Fruit fly (Drosophila melanogaster): ENCODE results near the gene pira.
A peak's percentile ranks its signal among the peaks of the same experiment; 100 is the strongest.

Gene pira

dm6 chrX:12750928-12751631 is 12.3 kb downstream of the pira start (continued):
- peak; percentile 61 for TF ChIP-seq CG13287 (GFP tag; IDR thresholded peaks at IDR 0.05; ENCODE audit: partially characterized antibody)
- TF ChIP-seq dpn (GFP tag; optimal IDR thresholded peaks at IDR 0.05) = peak; percentile 100
- TF ChIP-seq CG18476 (GFP tag; optimal IDR thresholded peaks at IDR 0.05) = peak; percentile 99
- TF ChIP-seq Gsc (GFP tag; IDR thresholded peaks at IDR 0.05) = peak; percentile 98
- peak; percentile 100 for TF ChIP-seq Mrtf (GFP tag; IDR thresholded peaks at IDR 0.05)
- TF ChIP-seq CG2889 (GFP tag; IDR thresholded peaks at IDR 0.05) = peak; percentile 100
- TF ChIP-seq BEAF-32 (GFP tag; optimal IDR thresholded peaks at IDR 0.05) = peak; percentile 52
- peak; percentile 99 for TF ChIP-seq Oaz (GFP tag; IDR thresholded peaks at IDR 0.05)
- no peak for TF ChIP-seq pita (GFP tag; optimal IDR thresholded peaks at IDR 0.05)
- TF ChIP-seq slou (GFP tag; optimal IDR thresholded peaks at IDR 0.05) = peak; percentile 100
- peak; percentile 100 for TF ChIP-seq dm (GFP tag; optimal IDR thresholded peaks at IDR 0.05)
- peak; percentile 100 for TF ChIP-seq pho (GFP tag; optimal IDR thresholded peaks at IDR 0.05)
- peak; percentile 95 for TF ChIP-seq CG5180 (GFP tag; optimal IDR thresholded peaks at IDR 0.05)
- peak; percentile 50 for TF ChIP-seq zf30C (GFP tag; optimal IDR thresholded peaks at IDR 0.05)
- peak; percentile 99 for TF ChIP-seq CG6272 (GFP tag; IDR thresholded peaks at IDR 0.05)
- peak; percentile 99 for TF ChIP-seq CG12236 (GFP tag; optimal IDR thresholded peaks at IDR 0.05)
- TF ChIP-seq ci (GFP tag; IDR thresholded peaks at IDR 0.05) = peak; percentile 98
- TF ChIP-seq row (GFP tag; IDR thresholded peaks at IDR 0.05) = peak; percentile 99
- TF ChIP-seq CG14965 (GFP tag; optimal IDR thresholded peaks at IDR 0.05; ENCODE audit: borderline replicate concordance) = peak; percentile 94
- peak; percentile 99 for TF ChIP-seq NC2α (GFP tag; optimal IDR thresholded peaks at IDR 0.05)
- peak; percentile 54 for TF ChIP-seq Dref (GFP tag; IDR thresholded peaks at IDR 0.05)
- peak; percentile 100 for TF ChIP-seq CG17385 (GFP tag; optimal IDR thresholded peaks at IDR 0.05)
- peak; percentile 99 for TF ChIP-seq HmgD (GFP tag; optimal IDR thresholded peaks at IDR 0.05)
- peak; percentile 100 for TF ChIP-seq fd96Cb (tag; optimal IDR thresholded peaks at IDR 0.05)
- peak in 1 of 2 experiments; percentile 96 for TF ChIP-seq Hr78 (GFP tag; optimal IDR thresholded peaks at IDR 0.05)
- TF ChIP-seq CG42726 (GFP tag; IDR thresholded peaks at IDR 0.05; ENCODE audit: partially characterized antibody) = no peak
- TF ChIP-seq lbe (GFP tag; optimal IDR thresholded peaks at IDR 0.05) = peak; percentile 97
- peak; percentile 100 for TF ChIP-seq Drgx (GFP tag; IDR thresholded peaks at IDR 0.05)
- peak; percentile 100 for TF ChIP-seq CG33213 (GFP tag; optimal IDR thresholded peaks at IDR 0.05)
- TF ChIP-seq CG8478 (optimal IDR thresholded peaks at IDR 0.05) = no peak
- peak; percentile 100 for TF ChIP-seq sens (GFP tag)
- TF ChIP-seq GATAe (GFP tag; conservative IDR thresholded peaks at IDR 0.05) = peak; percentile 99
- peak; percentile 95 for TF ChIP-seq Ets97D (GFP tag; optimal IDR thresholded peaks at IDR 0.05)
- TF ChIP-seq Blimp-1 (GFP tag; optimal IDR thresholded peaks at IDR 0.05) = peak; percentile 99
- no peak for TF ChIP-seq D (optimal IDR thresholded peaks at IDR 0.05)
- TF ChIP-seq D (GFP tag; optimal IDR thresholded peaks at IDR 0.05) = peak; percentile 100
- peak; percentile 95 for TF ChIP-seq E2f2 (GFP tag; IDR thresholded peaks at IDR 0.05)
- TF ChIP-seq CG12299 (tag; optimal IDR thresholded peaks at IDR 0.05) = peak; percentile 100
- peak; percentile 96 for TF ChIP-seq TFAM (GFP tag; optimal IDR thresholded peaks at IDR 0.05)
- TF ChIP-seq CG9727 (GFP tag; optimal IDR thresholded peaks at IDR 0.05) = peak; percentile 100
- TF ChIP-seq MBD-R2 (GFP tag; IDR thresholded peaks at IDR 0.05) = peak; percentile 100
- TF ChIP-seq CG17912 (GFP tag; optimal IDR thresholded peaks at IDR 0.05) = peak; percentile 90
- TF ChIP-seq CG17361 (GFP tag; IDR thresholded peaks at IDR 0.05) = peak; percentile 100
- TF ChIP-seq sens-2 (GFP tag; IDR thresholded peaks at IDR 0.05) = peak; percentile 97
- TF ChIP-seq Dll (GFP tag; IDR thresholded peaks at IDR 0.05; ENCODE audit: partially characterized antibody) = peak; percentile 45; the same call in 1 of the 4 replicates
- TF ChIP-seq Six4 (GFP tag; optimal IDR thresholded peaks at IDR 0.05) = peak; percentile 100
- TF ChIP-seq CG12744 (GFP tag; optimal IDR thresholded peaks at IDR 0.05) = peak; percentile 100
- peak; percentile 99 for TF ChIP-seq CG10366 (GFP tag; IDR thresholded peaks at IDR 0.05)
- TF ChIP-seq CG4360 (GFP tag; IDR thresholded peaks at IDR 0.05) = peak; percentile 83
- no peak for TF ChIP-seq tna (GFP tag; IDR thresholded peaks at IDR 0.05; ENCODE audit: partially characterized antibody)

Measured in whole organism, embryonic.